Worm (Caenorhabditis elegans): ENCODE results near the gene lin-14.

DNA sequence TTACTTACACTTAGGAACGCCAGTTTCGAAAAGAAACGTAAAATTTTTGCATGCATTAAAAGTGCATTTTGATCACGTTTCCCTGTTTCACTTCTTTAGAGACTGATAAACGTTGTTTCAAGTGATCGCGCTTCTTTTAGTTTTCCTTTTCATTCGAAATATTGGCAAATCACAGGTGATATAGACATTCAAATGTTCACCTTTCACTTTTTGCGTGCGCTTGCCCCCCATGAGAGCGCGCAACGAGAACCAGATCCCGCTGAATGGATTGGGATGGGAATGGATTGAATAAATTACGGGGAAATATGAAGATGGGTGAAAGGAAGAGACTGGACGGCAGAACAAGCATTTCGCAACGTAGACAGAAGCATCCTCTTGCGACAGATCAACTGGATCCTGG, 3.8 kb upstream of the lin-14 start:
- no peak for TF ChIP-seq elt-2 (tag; optimal IDR thresholded peaks at IDR 0.05)
- TF ChIP-seq nhr-11 (tag; optimal IDR thresholded peaks at IDR 0.05) = no peak
- no peak for TF ChIP-seq ceh-2 (tag; optimal IDR thresholded peaks at IDR 0.05)
- no peak for TF ChIP-seq pqm-1 (tag; optimal IDR thresholded peaks at IDR 0.05)
- TF ChIP-seq lin-11 (tag; optimal IDR thresholded peaks at IDR 0.05) = no peak
- no peak for TF ChIP-seq K09A11.1 (tag; optimal IDR thresholded peaks at IDR 0.05; ENCODE audit: insufficient read depth)
- no peak for TF ChIP-seq ceh-14 (tag; optimal IDR thresholded peaks at IDR 0.05)
- TF ChIP-seq elt-4 (tag; optimal IDR thresholded peaks at IDR 0.05) = no peak
